Worm (Caenorhabditis elegans) whole organism, midembryonic: ENCODE results near the gene ZK418.10.

Experiments
- T22C8.4 ChIP-seq: fragments of 200-800 bp; sonication (Bioruptor generic); IDR thresholded peaks from 2 replicates; pipeline ENCODE4 v1.3.6; 2022; ENCODE audit warnings: missing genetic modification characterization, missing compliant biosample characterization
- cog-1 ChIP-seq: sonication (generic microtip); optimal IDR thresholded peaks from 2 replicates; lab custom pipeline; 2016; ENCODE audit warnings: missing genetic modification characterization, missing compliant biosample characterization

- TF ChIP-seq T22C8.4 (no peak), cog-1 (no peak)
Measured at ce11 chrIII:7084908-7085307, 5.6 kb downstream of the ZK418.10 start, which contains the start of gene tofu-7.
